Worm (Caenorhabditis elegans): ENCODE data around the gene hyls-1.
A peak's percentile ranks its signal among the peaks of the same experiment; 100 is the strongest.

The hyls-1 gene

ce11 chrV:7230847-7231246, 6.3 kb upstream of the hyls-1 start, which contains the start of the genes gei-6 and krr-1 (continued):
- TF ChIP-seq madf-6 (GFP tag; IDR thresholded peaks at IDR 0.05) = peak; percentile 55; the same call in 1 of the 2 replicates
- peak; percentile 8 for TF ChIP-seq F49E8.2 (tag; optimal IDR thresholded peaks at IDR 0.05; ENCODE audit: insufficient read depth)
- no peak for TF ChIP-seq fkh-3 (tag; optimal IDR thresholded peaks at IDR 0.05)
- TF ChIP-seq zfh-2 (GFP tag; conservative IDR thresholded peaks at IDR 0.05) = peak; percentile 42; the same call in 1 of the 2 replicates
- peak in 1 of 3 experiments; percentile 53 for TF ChIP-seq lin-35 (GFP tag; optimal IDR thresholded peaks at IDR 0.05)
- TF ChIP-seq Y95B8A.8 (GFP tag; IDR thresholded peaks at IDR 0.05) = no peak
- TF ChIP-seq snpc-4 (GFP tag; optimal IDR thresholded peaks at IDR 0.05) = peak; percentile 9
- peak in 2 of 4 experiments; percentile 2 to 17 for TF ChIP-seq snpc-4 (tag; optimal IDR thresholded peaks at IDR 0.05)
- TF ChIP-seq attf-3 (GFP tag; conservative IDR thresholded peaks at IDR 0.05) = 0 out of 2 replicates have a peak, but pooled peaks have one; percentile 37
- no peak for TF ChIP-seq cebp-1 (GFP tag; IDR thresholded peaks at IDR 0.05)
- peak; percentile 51 for TF ChIP-seq cebp-1 (tag; optimal IDR thresholded peaks at IDR 0.05)
- peak; percentile 25 for TF ChIP-seq tbp1 (GFP tag; optimal IDR thresholded peaks at IDR 0.05)
- 0 out of 2 replicates have a peak, but pooled peaks have one; percentile 36 for TF ChIP-seq ekl-4 (GFP tag; IDR thresholded peaks at IDR 0.05)
- TF ChIP-seq pbrm-1 (GFP tag; IDR thresholded peaks at IDR 0.05) = peak; percentile 15; the same call in 1 of the 2 replicates
- peak; percentile 62 for TF ChIP-seq snpc-3.4 (tag; optimal IDR thresholded peaks at IDR 0.05)
- peak; percentile 50 for TF ChIP-seq snpc-1.1 (tag; optimal IDR thresholded peaks at IDR 0.05; ENCODE audit: insufficient read depth)
- 0 out of 2 replicates have a peak, but pooled peaks have one; percentile 34 for TF ChIP-seq egrh-3 (GFP tag; IDR thresholded peaks at IDR 0.05)
- TF ChIP-seq ceh-27 (GFP tag; optimal IDR thresholded peaks at IDR 0.05) = peak; percentile 9

- TF ChIP-seq madf-3 (GFP tag; IDR thresholded peaks at IDR 0.05) (no peak), ztf-3 (GFP tag; optimal IDR thresholded peaks at IDR 0.05) (no peak), him-1 (tag; optimal IDR thresholded peaks at IDR 0.05) (no peak), T26A5.8 (tag; optimal IDR thresholded peaks at IDR 0.05) (no peak), ceh-58 (GFP tag; IDR thresholded peaks at IDR 0.05) (no peak), bed-2 (GFP tag; IDR thresholded peaks at IDR 0.05) (no peak), bed-1 (GFP tag; IDR thresholded peaks at IDR 0.05) (no peak), nfya-2 (GFP tag; IDR thresholded peaks at IDR 0.05) (no peak), ceh-91 (GFP tag; IDR thresholded peaks at IDR 0.05) (no peak), ceh-79 (tag; optimal IDR thresholded peaks at IDR 0.05) (no peak), F57C9.4 (tag; optimal IDR thresholded peaks at IDR 0.05) (no peak), Y95B8A.8 (GFP tag; IDR thresholded peaks at IDR 0.05) (no peak), ama-1 (optimal IDR thresholded peaks at IDR 0.05) (no peak), ama-1 (GFP tag; optimal IDR thresholded peaks at IDR 0.05) (no peak), sdz-38 (tag; optimal IDR thresholded peaks at IDR 0.05) (no peak)
These were observed 5.7 kb upstream of the hyls-1 start for ce11 chrV:7231524-7231923.

- no peak for TF ChIP-seq ztf-6 (GFP tag; IDR thresholded peaks at IDR 0.05)
- no peak for TF ChIP-seq ceh-100 (GFP tag; IDR thresholded peaks at IDR 0.05)
These were observed 2.5 kb upstream of the hyls-1 start, which contains the start of gene C05C8.5 for ce11 chrV:7234726-7235125. Gene C05C8.5, minus strand, starts transcription at chrV:7234826.

DNA sequence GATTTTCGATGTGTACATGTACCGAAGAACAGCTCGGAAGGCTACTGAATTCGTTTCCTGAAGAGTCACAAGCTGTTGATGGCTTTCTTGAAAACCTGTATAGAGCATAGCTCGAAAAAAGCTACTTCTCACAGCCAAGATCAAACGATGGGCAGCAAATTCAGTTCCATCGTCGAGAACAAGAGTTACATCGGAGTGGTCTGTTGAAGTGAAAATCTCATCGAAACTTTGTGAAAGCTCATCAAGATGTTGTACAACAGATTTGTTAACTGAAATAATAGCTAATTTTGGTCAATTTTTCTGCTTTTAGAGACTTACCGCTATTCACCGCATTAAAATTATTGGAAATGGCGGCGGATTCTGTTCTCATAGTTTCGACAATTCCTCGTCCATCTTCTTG, 487 bp upstream of the hyls-1 start:
- TF ChIP-seq pbrm-1 (GFP tag; IDR thresholded peaks at IDR 0.05) = no peak
- TF ChIP-seq T07F8.4 (tag; optimal IDR thresholded peaks at IDR 0.05) = no peak
- no peak for TF ChIP-seq aptf-3 (GFP tag; IDR thresholded peaks at IDR 0.05)
- TF ChIP-seq bed-2 (GFP tag; IDR thresholded peaks at IDR 0.05) = no peak
- TF ChIP-seq rcor-1 (GFP tag; IDR thresholded peaks at IDR 0.05) = no peak
- no peak for TF ChIP-seq B0019.2 (GFP tag; conservative IDR thresholded peaks at IDR 0.05)
- TF ChIP-seq ama-1 (optimal IDR thresholded peaks at IDR 0.05) = no peak
- TF ChIP-seq ama-1 (GFP tag; optimal IDR thresholded peaks at IDR 0.05) = no peak
- TF ChIP-seq him-1 (tag; optimal IDR thresholded peaks at IDR 0.05) = no peak
- TF ChIP-seq Y79H2A.3 (GFP tag; conservative IDR thresholded peaks at IDR 0.05) = no peak

All from whole organism, young adult.